Fruit fly (Drosophila melanogaster) whole organism, adult: ENCODE measurements around the gene CG32425.

ENCODE experiments used
- CG11617 ChIP-seq: fragments of 200-800 bp; sonication (Bioruptor generic); optimal IDR thresholded peaks from 2 replicates; lab custom pipeline; 2017; ENCODE audit warnings: mild to moderate bottlenecking, missing biosample characterization, missing genetic modification reagents, missing genetic modification characterization
- CG12768 ChIP-seq: fragments of 200-800 bp; sonication (Bioruptor generic); optimal IDR thresholded peaks from 2 replicates; lab custom pipeline; 2017; ENCODE audit warnings: missing biosample characterization, missing genetic modification characterization, mild to moderate bottlenecking, moderate library complexity, missing genetic modification reagents
- CG14711 ChIP-seq: fragments of 200-800 bp; sonication (Bioruptor generic); optimal IDR thresholded peaks from 2 replicates; lab custom pipeline; 2018; ENCODE audit warnings: missing biosample characterization, mild to moderate bottlenecking, missing genetic modification characterization, moderate library complexity
- CG1620 ChIP-seq: fragments of 200-800 bp; sonication (Bioruptor generic); optimal IDR thresholded peaks from 2 replicates; lab custom pipeline; 2016; ENCODE audit warnings: missing biosample characterization, missing genetic modification characterization
- CG33017 ChIP-seq: fragments of 200-800 bp; sonication (Bioruptor generic); optimal IDR thresholded peaks from 2 replicates; lab custom pipeline; 2018; ENCODE audit warnings: missing biosample characterization, mild to moderate bottlenecking, missing genetic modification characterization, moderate library complexity
- CG5204 ChIP-seq: fragments of 200-800 bp; sonication (Bioruptor generic); optimal IDR thresholded peaks from 2 replicates; lab custom pipeline; 2016; ENCODE audit warnings: missing biosample characterization, missing genetic modification characterization
- CG7045 ChIP-seq: fragments of 200-800 bp; sonication (Bioruptor generic); optimal IDR thresholded peaks from 2 replicates; lab custom pipeline; 2017; ENCODE audit warnings: missing biosample characterization, mild to moderate bottlenecking, missing genetic modification characterization
- CG7101 ChIP-seq: fragments of 200-800 bp; sonication (Bioruptor generic); optimal IDR thresholded peaks from 2 replicates; lab custom pipeline; 2018; ENCODE audit warnings: missing biosample characterization, mild to moderate bottlenecking, missing genetic modification characterization, moderate library complexity
- Clk ChIP-seq: fragments of 200-800 bp; sonication (Bioruptor generic); optimal IDR thresholded peaks from 2 replicates; lab custom pipeline; 2017; ENCODE audit warnings: missing biosample characterization, missing genetic modification characterization
- Crg-1 ChIP-seq: fragments of 200-800 bp; sonication (Bioruptor generic); optimal IDR thresholded peaks from 2 replicates; lab custom pipeline; 2016; ENCODE audit warnings: missing biosample characterization, missing genetic modification characterization
- Hr96 ChIP-seq: fragments of 200-800 bp; sonication (Bioruptor generic); optimal IDR thresholded peaks from 2 replicates; lab custom pipeline; 2016; ENCODE audit warnings: missing biosample characterization, missing genetic modification characterization
- Mnt ChIP-seq: fragments of 200-800 bp; sonication (Bioruptor generic); optimal IDR thresholded peaks from 2 replicates; lab custom pipeline; 2016; ENCODE audit warnings: missing biosample characterization, mild to moderate bottlenecking, missing genetic modification characterization
- bab1 ChIP-seq: fragments of 200-800 bp; sonication (Bioruptor generic); optimal IDR thresholded peaks from 3 replicates; lab custom pipeline; 2019; ENCODE audit warnings: missing biosample characterization, mild to moderate bottlenecking, missing genetic modification characterization, moderate library complexity
- cic ChIP-seq: fragments of 200-800 bp; sonication (Bioruptor generic); optimal IDR thresholded peaks from 2 replicates; lab custom pipeline; 2017; ENCODE audit warnings: missing biosample characterization, mild to moderate bottlenecking, missing genetic modification characterization, moderate library complexity
- cnc ChIP-seq, 2 experiments: fragments of >200 bp; optimal IDR thresholded peaks; 2 replicates each; lab custom pipeline; 2017
- kay ChIP-seq: fragments of 200-800 bp; sonication (Bioruptor generic); peaks from one replicate; lab custom pipeline; 2016; ENCODE audit warnings: missing biosample characterization, missing genetic modification characterization, borderline replicate concordance
- ovo ChIP-seq: fragments of 200-800 bp; sonication (Bioruptor generic); optimal IDR thresholded peaks from 2 replicates; lab custom pipeline; 2016; ENCODE audit warnings: missing biosample characterization, missing genetic modification characterization
- pad ChIP-seq: fragments of 200-800 bp; sonication (Bioruptor generic); optimal IDR thresholded peaks from 3 replicates; lab custom pipeline; 2017; ENCODE audit warnings: missing biosample characterization, missing genetic modification characterization, mild to moderate bottlenecking, moderate library complexity, missing genetic modification reagents
- tj ChIP-seq: fragments of 200-800 bp; sonication (Bioruptor generic); optimal IDR thresholded peaks from 3 replicates; lab custom pipeline; 2017; ENCODE audit warnings: missing biosample characterization, mild to moderate bottlenecking, missing genetic modification characterization, moderate library complexity
- toe ChIP-seq: fragments of 200-800 bp; sonication (Bioruptor generic); optimal IDR thresholded peaks from 2 replicates; lab custom pipeline; 2016; ENCODE audit warnings: missing biosample characterization, missing genetic modification characterization

CG32425 gene

dm6 chr3L:20540975-20541951 lies 44.1 kb downstream of the CG32425 start:
- no peak for TF ChIP-seq pad (GFP tag; lab: Kevin White, UChicago)
- TF ChIP-seq CG7045 (GFP tag; lab: Kevin White, UChicago) = no peak
- no peak for TF ChIP-seq cnc (optimal IDR thresholded peaks at IDR 0.05; lab: Kevin White, UChicago)
- peak; percentile 4 for TF ChIP-seq bab1
- TF ChIP-seq CG12768 (GFP tag; lab: Kevin White, UChicago) = no peak
- TF ChIP-seq CG5204 (GFP tag; lab: Kevin White, UChicago) = no peak
- no peak for TF ChIP-seq CG33017

DNA sequence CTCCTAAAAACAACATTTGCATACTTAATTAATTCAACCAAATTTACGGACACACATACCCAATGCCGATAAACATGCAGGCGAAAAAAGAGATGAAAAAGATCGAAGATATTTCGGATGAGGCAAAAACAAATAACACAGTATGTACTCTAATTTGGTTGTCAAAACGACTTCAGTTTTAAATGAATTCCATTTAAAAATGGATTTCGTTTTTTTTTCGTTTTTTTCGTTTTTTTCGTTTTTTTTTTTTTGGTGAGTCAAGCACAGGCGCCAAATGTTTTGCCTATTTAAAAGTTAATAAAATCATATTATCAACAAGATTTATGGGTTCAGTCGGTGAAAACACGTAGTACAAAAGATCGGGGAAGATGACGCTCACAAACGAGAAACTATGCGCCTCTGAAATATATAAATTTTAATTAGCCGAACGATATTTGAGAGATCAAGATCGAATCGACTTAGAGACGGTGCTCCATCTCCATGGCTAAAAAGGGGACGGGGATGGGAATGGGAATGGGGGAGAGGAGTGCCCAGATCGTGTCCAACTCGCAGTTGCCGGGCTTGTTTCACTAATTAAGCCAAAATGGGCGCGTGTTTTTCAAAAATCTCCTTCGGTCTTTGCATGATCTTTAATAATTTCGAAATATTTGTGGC lies 51.2 kb downstream of the CG32425 start:
- TF ChIP-seq CG7045 (GFP tag; lab: Kevin White, UChicago) = no peak
- TF ChIP-seq CG14711 (tag; lab: Kevin White, UChicago) = no peak
- no peak for TF ChIP-seq CG7101
- TF ChIP-seq Mnt (GFP tag; lab: Kevin White, UChicago) = no peak
- no peak for TF ChIP-seq CG11617
- TF ChIP-seq cic = no peak
- no peak for TF ChIP-seq pad (GFP tag; lab: Kevin White, UChicago)
- TF ChIP-seq toe (GFP tag; lab: Kevin White, UChicago) = no peak
- no peak for TF ChIP-seq CG12768 (GFP tag; lab: Kevin White, UChicago)
- TF ChIP-seq CG5204 (GFP tag; lab: Kevin White, UChicago) = no peak
- no peak for TF ChIP-seq tj (GFP tag; lab: Kevin White, UChicago)
- TF ChIP-seq Crg-1 = no peak
- no peak for TF ChIP-seq kay
- TF ChIP-seq cnc (optimal IDR thresholded peaks at IDR 0.05; lab: Kevin White, UChicago) = no peak
- no peak for TF ChIP-seq bab1
- TF ChIP-seq CG1620 (GFP tag; lab: Kevin White, UChicago) = no peak
- no peak for TF ChIP-seq Hr96
- TF ChIP-seq Clk (GFP tag; lab: Kevin White, UChicago) = no peak
- TF ChIP-seq ovo (GFP tag; lab: Kevin White, UChicago) = no peak

DNA sequence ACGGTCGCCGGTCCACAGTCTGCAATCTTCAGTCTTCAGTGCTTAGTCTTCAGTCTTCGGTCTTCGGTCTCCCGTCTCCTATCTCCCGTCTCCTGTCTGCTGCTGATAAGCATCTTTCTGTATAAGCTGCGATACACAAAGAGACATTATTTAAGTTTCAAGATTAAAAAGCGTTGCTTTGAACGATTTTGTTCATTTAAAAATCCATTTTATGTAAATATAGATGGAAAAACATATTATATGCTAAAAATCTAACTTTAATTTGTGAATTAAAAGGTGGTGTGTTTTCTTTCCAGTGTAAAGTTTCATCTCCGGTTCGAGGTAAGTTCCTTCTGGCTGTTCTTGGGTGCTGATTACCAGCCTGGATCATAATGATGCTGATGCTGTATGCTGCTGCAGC lies 52.2 kb downstream of the CG32425 start:
- TF ChIP-seq Hr96 (no peak), toe (GFP tag; lab: Kevin White, UChicago) (no peak), Clk (GFP tag; lab: Kevin White, UChicago) (no peak), CG14711 (tag; lab: Kevin White, UChicago) (no peak), cnc (optimal IDR thresholded peaks at IDR 0.05; lab: Kevin White, UChicago) (no peak), bab1 (no peak), pad (GFP tag; lab: Kevin White, UChicago) (no peak), tj (GFP tag; lab: Kevin White, UChicago) (no peak), CG11617 (no peak), Crg-1 (no peak), CG1620 (GFP tag; lab: Kevin White, UChicago) (no peak), CG33017 (no peak), kay (no peak), CG5204 (GFP tag; lab: Kevin White, UChicago) (no peak), cic (no peak), Mnt (GFP tag; lab: Kevin White, UChicago) (no peak), ovo (GFP tag; lab: Kevin White, UChicago) (no peak), CG12768 (GFP tag; lab: Kevin White, UChicago) (no peak)

dm6 chr3L:20551862-20552261 lies 54.7 kb downstream of the CG32425 start:
- no peak for TF ChIP-seq tj (GFP tag; lab: Kevin White, UChicago)
- no peak for TF ChIP-seq CG12768 (GFP tag; lab: Kevin White, UChicago)
- no peak for TF ChIP-seq ovo (GFP tag; lab: Kevin White, UChicago)
- TF ChIP-seq CG33017 = no peak
- TF ChIP-seq pad (GFP tag; lab: Kevin White, UChicago) = no peak
- TF ChIP-seq cic = no peak
- TF ChIP-seq kay = no peak
- TF ChIP-seq CG1620 (GFP tag; lab: Kevin White, UChicago) = no peak
- no peak for TF ChIP-seq Clk (GFP tag; lab: Kevin White, UChicago)
- no peak for TF ChIP-seq CG14711 (tag; lab: Kevin White, UChicago)
- no peak for TF ChIP-seq Hr96
- no peak for TF ChIP-seq Mnt (GFP tag; lab: Kevin White, UChicago)

DNA sequence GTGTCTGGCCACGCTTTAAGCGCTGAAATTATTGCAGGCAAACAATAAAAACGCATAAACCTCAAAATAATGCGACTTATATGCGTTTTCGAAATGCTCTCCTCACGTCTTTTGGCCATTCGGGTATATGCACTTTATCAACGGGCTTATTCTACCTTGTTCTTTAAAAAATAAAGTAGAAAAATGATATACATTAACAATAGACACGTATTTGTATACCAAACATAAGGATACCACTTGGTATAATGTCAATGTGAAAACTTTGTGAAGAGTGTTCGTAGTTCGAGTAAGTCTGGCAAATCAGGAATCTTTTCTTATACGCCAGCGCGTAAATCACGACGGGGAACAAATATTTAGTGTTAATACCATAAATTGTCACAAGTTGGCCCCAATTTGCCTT lies 59.2 kb downstream of the CG32425 start:
- TF ChIP-seq cic (no peak), CG11617 (no peak), CG7101 (no peak), ovo (GFP tag; lab: Kevin White, UChicago) (no peak), toe (GFP tag; lab: Kevin White, UChicago) (no peak), bab1 (no peak), CG12768 (GFP tag; lab: Kevin White, UChicago) (no peak), Clk (GFP tag; lab: Kevin White, UChicago) (no peak), CG33017 (no peak), CG1620 (GFP tag; lab: Kevin White, UChicago) (no peak), CG14711 (tag; lab: Kevin White, UChicago) (no peak), Mnt (GFP tag; lab: Kevin White, UChicago) (no peak)

DNA sequence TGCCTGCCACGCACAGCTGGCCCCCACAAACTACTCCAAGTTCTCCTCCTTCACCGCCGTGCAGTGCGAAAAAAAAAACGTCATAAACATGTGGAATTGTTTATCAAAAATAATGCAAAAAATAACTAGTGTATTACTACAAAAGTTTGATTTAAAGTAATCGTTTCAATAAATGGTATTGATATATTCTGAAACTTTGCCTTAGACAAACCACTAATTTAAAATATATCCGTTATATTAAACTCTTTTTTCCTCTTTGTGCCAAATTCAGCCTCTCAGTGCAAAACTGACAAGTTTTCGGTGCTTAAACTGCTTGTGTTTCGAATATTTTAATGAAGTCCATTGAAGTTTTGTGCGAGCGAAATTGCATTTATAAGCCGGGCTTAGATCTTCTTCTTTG lies 59.9 kb downstream of the CG32425 start:
- no peak for TF ChIP-seq kay
- TF ChIP-seq cnc (optimal IDR thresholded peaks at IDR 0.05; lab: Kevin White, UChicago) = no peak
- TF ChIP-seq CG1620 (GFP tag; lab: Kevin White, UChicago) = no peak
